Fruit fly (Drosophila melanogaster): ENCODE data around the gene Snmp1.

Snmp1 gene

dm6 chr3R:21168105-21168504 lies at the start of gene Snmp1:
Gene Snmp1, minus strand, starts transcription at chr3R:21168205.
- TF ChIP-seq CG8159 (tag; optimal IDR thresholded peaks at IDR 0.05) (no peak), fd96Ca (GFP tag; IDR thresholded peaks at IDR 0.05) (no peak), Pif1A (GFP tag; optimal IDR thresholded peaks at IDR 0.05) (no peak), CG32121 (GFP tag; IDR thresholded peaks at IDR 0.05) (no peak), CG17806 (tag; optimal IDR thresholded peaks at IDR 0.05) (no peak), CG15710 (tag; optimal IDR thresholded peaks at IDR 0.05) (no peak), gl (tag; optimal IDR thresholded peaks at IDR 0.05) (no peak), CG13204 (GFP tag; optimal IDR thresholded peaks at IDR 0.05) (no peak), CG9948 (tag; optimal IDR thresholded peaks at IDR 0.05) (no peak)

- no peak for TF ChIP-seq gl (tag; optimal IDR thresholded peaks at IDR 0.05)
- TF ChIP-seq CG32121 (GFP tag; IDR thresholded peaks at IDR 0.05) = 0 out of 2 replicates have a peak, but pooled peaks have one; percentile 22
Measured at dm6 chr3R:21215290-21215689, 47.3 kb upstream of the Snmp1 start.

- TF ChIP-seq EcR (GFP tag; optimal IDR thresholded peaks at IDR 0.05) (peak; percentile 51), Snoo (tag; optimal IDR thresholded peaks at IDR 0.05) (peak; percentile 12), CG32121 (GFP tag; IDR thresholded peaks at IDR 0.05) (peak; percentile 37; the same call in 1 of the 2 replicates), CG17806 (tag; optimal IDR thresholded peaks at IDR 0.05) (peak; percentile 8), CG13204 (GFP tag; optimal IDR thresholded peaks at IDR 0.05) (no peak), CG12605 (GFP tag; IDR thresholded peaks at IDR 0.05) (no peak)
Measured at dm6 chr3R:21214693-21215145, 46.7 kb upstream of the Snmp1 start, which contains the start of gene Ddrgk1. Gene Ddrgk1, plus strand, starts transcription at chr3R:21215079.

- TF ChIP-seq CG13204 (GFP tag; optimal IDR thresholded peaks at IDR 0.05) = no peak
- TF ChIP-seq Pif1B (GFP tag; optimal IDR thresholded peaks at IDR 0.05) = no peak
- TF ChIP-seq CG10348 (GFP tag; IDR thresholded peaks at IDR 0.05) = no peak
- no peak for TF ChIP-seq CG14655 (GFP tag; optimal IDR thresholded peaks at IDR 0.05)
- TF ChIP-seq Ets98B (GFP tag; IDR thresholded peaks at IDR 0.05) = no peak
- no peak for TF ChIP-seq D1 (tag; optimal IDR thresholded peaks at IDR 0.05)
- TF ChIP-seq EcR (GFP tag; optimal IDR thresholded peaks at IDR 0.05) = no peak
- no peak for TF ChIP-seq CG17806 (tag; optimal IDR thresholded peaks at IDR 0.05)
- no peak for TF ChIP-seq Snoo (tag; optimal IDR thresholded peaks at IDR 0.05)
- TF ChIP-seq fd96Ca (GFP tag; IDR thresholded peaks at IDR 0.05) = no peak
- no peak for TF ChIP-seq CG32121 (GFP tag; IDR thresholded peaks at IDR 0.05)
- no peak for TF ChIP-seq CG8301 (tag; optimal IDR thresholded peaks at IDR 0.05)
- TF ChIP-seq CG15710 (tag; optimal IDR thresholded peaks at IDR 0.05) = no peak
- TF ChIP-seq gl (tag; optimal IDR thresholded peaks at IDR 0.05) = no peak
- TF ChIP-seq CG34367 (tag; optimal IDR thresholded peaks at IDR 0.05) = no peak
- TF ChIP-seq CG12605 (GFP tag; IDR thresholded peaks at IDR 0.05) = no peak
- TF ChIP-seq CG8159 (tag; optimal IDR thresholded peaks at IDR 0.05) = no peak
- TF ChIP-seq Pif1A (GFP tag; optimal IDR thresholded peaks at IDR 0.05) = no peak
Measured at dm6 chr3R:21210081-21210480, 42.1 kb upstream of the Snmp1 start.

- TF ChIP-seq CG8159 (tag; optimal IDR thresholded peaks at IDR 0.05) (no peak), CG13204 (GFP tag; optimal IDR thresholded peaks at IDR 0.05) (no peak), fd96Ca (GFP tag; IDR thresholded peaks at IDR 0.05) (no peak), Ets98B (GFP tag; IDR thresholded peaks at IDR 0.05) (no peak), gl (tag; optimal IDR thresholded peaks at IDR 0.05) (no peak), Pif1A (GFP tag; optimal IDR thresholded peaks at IDR 0.05) (no peak), CG8301 (tag; optimal IDR thresholded peaks at IDR 0.05) (no peak), CG17806 (tag; optimal IDR thresholded peaks at IDR 0.05) (no peak), CG12605 (GFP tag; IDR thresholded peaks at IDR 0.05) (no peak), CG15710 (tag; optimal IDR thresholded peaks at IDR 0.05) (no peak), EcR (GFP tag; optimal IDR thresholded peaks at IDR 0.05) (no peak), CG10348 (GFP tag; IDR thresholded peaks at IDR 0.05) (no peak), CG4496 (GFP tag; IDR thresholded peaks at IDR 0.05) (no peak)
Measured at dm6 chr3R:21206802-21207238, 38.8 kb upstream of the Snmp1 start.

dm6 chr3R:21206327-21206728 lies 38.3 kb upstream of the Snmp1 start:
- peak; percentile 18 for TF ChIP-seq CG17806 (tag; optimal IDR thresholded peaks at IDR 0.05)
- TF ChIP-seq fd96Ca (GFP tag; IDR thresholded peaks at IDR 0.05) = no peak
- no peak for TF ChIP-seq Pif1B (GFP tag; optimal IDR thresholded peaks at IDR 0.05)
- no peak; the same call in 1 of the 3 replicates for TF ChIP-seq CG4496 (GFP tag; IDR thresholded peaks at IDR 0.05)
- no peak for TF ChIP-seq CG15710 (tag; optimal IDR thresholded peaks at IDR 0.05)
- TF ChIP-seq Pif1A (GFP tag; optimal IDR thresholded peaks at IDR 0.05) = peak; percentile 14
- no peak for TF ChIP-seq CG10348 (GFP tag; IDR thresholded peaks at IDR 0.05)
- TF ChIP-seq Snoo (tag; optimal IDR thresholded peaks at IDR 0.05) = no peak
- no peak for TF ChIP-seq CG8159 (tag; optimal IDR thresholded peaks at IDR 0.05)
- TF ChIP-seq CG34367 (tag; optimal IDR thresholded peaks at IDR 0.05) = no peak
- TF ChIP-seq CG9948 (tag; optimal IDR thresholded peaks at IDR 0.05) = no peak
- TF ChIP-seq CG13204 (GFP tag; optimal IDR thresholded peaks at IDR 0.05) = no peak
- peak; percentile 2 for TF ChIP-seq Ets98B (GFP tag; IDR thresholded peaks at IDR 0.05)
- no peak for TF ChIP-seq CG14655 (GFP tag; optimal IDR thresholded peaks at IDR 0.05)
- TF ChIP-seq EcR (GFP tag; optimal IDR thresholded peaks at IDR 0.05) = no peak
- TF ChIP-seq CG32121 (GFP tag; IDR thresholded peaks at IDR 0.05) = peak; percentile 50
- no peak for TF ChIP-seq CG12605 (GFP tag; IDR thresholded peaks at IDR 0.05)
- peak; percentile 65 for TF ChIP-seq CG8301 (tag; optimal IDR thresholded peaks at IDR 0.05)
- TF ChIP-seq gl (tag; optimal IDR thresholded peaks at IDR 0.05) = no peak
- TF ChIP-seq D1 (tag; optimal IDR thresholded peaks at IDR 0.05) = no peak
- TF ChIP-seq rn (GFP tag; IDR thresholded peaks at IDR 0.05) = 0 out of 2 replicates have a peak, but pooled peaks have one; percentile 11

Measured in whole organism, pupa.